Worm (Caenorhabditis elegans): ENCODE measurements around the gene Y52D5A.2.
"Not testable (repeated sequence)": the region's sequence is repeated elsewhere in the genome, so short reads cannot be mapped to it uniquely, and the experiment has no call there.

Y52D5A.2 gene

DNA sequence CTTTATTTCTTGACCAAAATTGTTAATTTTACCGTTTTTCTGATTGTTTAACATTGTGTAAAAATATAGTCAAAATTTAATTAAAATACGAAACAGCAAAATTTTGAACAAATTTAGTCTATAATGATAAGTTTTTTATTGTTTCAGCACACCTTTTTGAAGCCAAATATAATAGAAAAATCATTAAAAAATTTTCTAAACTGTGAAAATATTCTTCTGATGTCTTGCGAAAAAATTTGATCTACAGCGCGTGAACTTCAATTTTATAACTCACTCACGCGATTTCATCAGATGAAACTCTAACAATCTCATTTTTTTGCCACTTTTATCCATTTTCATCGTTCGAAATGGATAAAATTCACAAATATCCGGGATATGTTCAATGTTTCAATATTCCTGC lies 15.0 kb upstream of the Y52D5A.2 start, which contains the start of gene T11F8.1:
Gene T11F8.1, plus strand, starts transcription at position 301 of the 400 bp plus-strand sequence.
- no peak for TF ChIP-seq unc-62 (GFP tag; optimal IDR thresholded peaks at IDR 0.05)
- TF ChIP-seq unc-55 (GFP tag; optimal IDR thresholded peaks at IDR 0.05), result no peak
- no peak for TF ChIP-seq ceh-82 (tag; optimal IDR thresholded peaks at IDR 0.05)
- no peak for TF ChIP-seq nhr-23 (tag; optimal IDR thresholded peaks at IDR 0.05)
- TF ChIP-seq mdl-1 (tag; optimal IDR thresholded peaks at IDR 0.05), result no peak
- TF ChIP-seq elt-3 (tag; optimal IDR thresholded peaks at IDR 0.05), result no peak

DNA sequence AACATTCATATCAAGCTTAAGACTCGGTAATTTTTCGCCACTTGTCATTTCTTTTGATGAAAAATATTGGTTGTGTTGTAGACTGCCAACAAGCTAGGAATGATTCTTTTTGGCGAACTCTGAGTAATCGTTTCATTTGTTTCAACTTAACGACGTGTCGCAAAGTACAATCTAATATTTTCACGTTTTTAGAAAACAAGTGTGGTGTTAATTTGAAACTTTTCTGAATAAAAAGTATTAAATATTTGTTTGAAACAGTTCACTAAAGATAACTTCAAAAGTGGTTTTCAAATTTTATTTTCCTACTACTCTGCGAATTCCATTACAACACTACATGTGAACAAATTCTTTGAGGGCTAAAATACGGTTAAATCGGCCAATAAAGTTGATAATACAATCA lies 12.2 kb upstream of the Y52D5A.2 start, which contains the start of gene T11F8.4:
Gene T11F8.4, minus strand, starts transcription at position 101 of the 400 bp plus-strand sequence.
- TF ChIP-seq nhr-21 (tag; optimal IDR thresholded peaks at IDR 0.05), result no peak

DNA sequence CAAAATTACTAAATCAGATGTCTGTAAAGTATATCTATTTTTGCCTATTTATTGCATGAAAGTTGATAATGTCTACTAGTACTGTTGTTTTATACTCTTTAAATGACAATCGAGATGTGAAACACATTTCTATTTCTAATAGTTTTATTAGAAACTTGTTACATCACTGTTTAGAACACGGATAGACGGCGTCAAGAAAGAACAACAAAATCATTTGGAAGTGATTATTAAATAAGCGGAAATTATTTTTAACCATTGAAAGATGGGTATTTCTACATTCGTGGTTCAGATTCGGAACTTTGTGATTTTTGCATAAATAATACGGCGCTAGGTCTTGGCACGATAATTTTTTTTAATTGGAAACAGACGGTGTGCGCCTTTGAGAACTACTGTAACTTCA lies 8.8 kb upstream of the Y52D5A.2 start:
- TF ChIP-seq unc-39 (tag; optimal IDR thresholded peaks at IDR 0.05) (no peak), unc-55 (GFP tag; optimal IDR thresholded peaks at IDR 0.05) (no peak), ceh-82 (tag; optimal IDR thresholded peaks at IDR 0.05) (no peak), alr-1 (tag; optimal IDR thresholded peaks at IDR 0.05) (no peak), unc-62 (GFP tag; optimal IDR thresholded peaks at IDR 0.05) (no peak), snpc-4 (tag; optimal IDR thresholded peaks at IDR 0.05) (no peak), crh-2 (tag; optimal IDR thresholded peaks at IDR 0.05) (no peak), lin-13 (GFP tag; optimal IDR thresholded peaks at IDR 0.05) (no peak), ztf-4 (tag; optimal IDR thresholded peaks at IDR 0.05) (no peak), dmd-4 (tag; optimal IDR thresholded peaks at IDR 0.05) (no peak), C34F6.9 (tag; optimal IDR thresholded peaks at IDR 0.05) (no peak)

DNA sequence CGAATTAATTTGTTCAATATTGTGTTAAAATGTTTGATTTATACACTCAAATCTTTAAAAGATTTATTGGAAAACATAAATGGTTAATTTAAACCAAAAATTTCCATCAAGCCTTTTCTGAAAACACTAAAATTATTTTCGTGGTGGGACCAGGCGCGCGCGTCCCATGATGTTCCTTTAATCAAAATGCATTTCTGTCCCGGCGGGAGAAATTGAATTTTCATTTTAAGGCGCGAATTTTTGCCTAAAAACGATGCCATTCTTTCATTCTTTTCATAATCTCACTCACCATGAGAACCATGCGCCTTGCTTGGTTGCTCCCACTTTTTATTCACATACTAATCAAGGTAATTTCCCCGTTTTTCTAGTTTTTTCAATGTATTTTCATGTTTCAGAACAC lies 5.4 kb upstream of the Y52D5A.2 start, which contains the start of gene rme-2:
Gene rme-2, plus strand, starts transcription at position 288 of the 400 bp plus-strand sequence.
- TF ChIP-seq mbf-1 (tag; optimal IDR thresholded peaks at IDR 0.05) (no peak), lin-11 (tag; optimal IDR thresholded peaks at IDR 0.05) (no peak), crh-2 (tag; optimal IDR thresholded peaks at IDR 0.05) (no peak), nhr-6 (tag; optimal IDR thresholded peaks at IDR 0.05) (no peak), nhr-11 (tag; optimal IDR thresholded peaks at IDR 0.05) (no peak)

DNA sequence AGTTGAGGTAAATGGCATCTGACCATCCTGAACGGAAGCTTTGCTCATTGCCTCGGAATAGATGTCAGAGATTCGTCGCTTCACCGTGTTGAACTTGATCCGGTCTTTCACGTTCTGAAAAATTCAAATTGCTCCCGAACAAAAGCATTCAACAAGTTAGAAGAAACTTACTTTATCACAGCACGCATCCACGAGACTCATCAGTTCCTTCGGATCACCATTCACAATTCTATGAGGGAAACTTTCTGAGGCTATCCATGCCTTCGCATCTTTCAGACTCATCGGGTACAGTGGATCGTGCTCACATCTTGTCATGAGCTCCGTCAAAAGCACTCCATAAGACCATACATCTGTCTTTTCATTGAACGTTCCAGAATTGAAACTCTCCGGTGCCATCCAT lies 1.5 kb downstream of the Y52D5A.2 start:
- TF ChIP-seq unc-39 (tag; optimal IDR thresholded peaks at IDR 0.05) (no peak), fos-1 (tag; optimal IDR thresholded peaks at IDR 0.05) (no peak), nhr-12 (tag; optimal IDR thresholded peaks at IDR 0.05) (no peak), R02D3.7 (tag; optimal IDR thresholded peaks at IDR 0.05) (no peak), ama-1 (optimal IDR thresholded peaks at IDR 0.05) (no peak), gmeb-1 (tag; optimal IDR thresholded peaks at IDR 0.05) (no peak)

DNA sequence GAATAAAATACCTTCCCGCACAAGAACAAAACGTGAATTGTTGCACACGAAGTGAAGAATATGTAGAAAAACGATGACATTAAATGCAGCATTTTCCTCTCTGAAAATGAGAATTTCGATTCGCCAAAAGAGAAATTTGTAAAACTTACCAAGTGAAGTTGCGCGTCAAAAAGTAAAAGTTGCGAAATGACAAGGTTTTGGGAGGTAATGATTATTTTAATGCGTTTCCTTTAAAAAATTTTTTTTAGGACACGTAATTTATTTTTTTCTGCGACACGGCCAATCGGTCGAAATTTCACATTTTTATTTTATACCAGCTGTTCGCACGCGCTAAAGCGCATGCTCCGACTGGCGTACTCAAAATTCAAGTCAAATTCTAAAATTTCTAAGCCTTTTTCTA lies 8.3 kb downstream of the Y52D5A.2 start, which contains the start of gene Y4C6A.3:
Gene Y4C6A.3, minus strand, starts transcription at position 101 of the 400 bp plus-strand sequence.
- not testable (repeated sequence) for TF ChIP-seq sma-3 (GFP tag; optimal IDR thresholded peaks at IDR 0.05); ztf-1 (GFP tag; conservative IDR thresholded peaks at IDR 0.05); ceh-82 (tag; optimal IDR thresholded peaks at IDR 0.05)

DNA sequence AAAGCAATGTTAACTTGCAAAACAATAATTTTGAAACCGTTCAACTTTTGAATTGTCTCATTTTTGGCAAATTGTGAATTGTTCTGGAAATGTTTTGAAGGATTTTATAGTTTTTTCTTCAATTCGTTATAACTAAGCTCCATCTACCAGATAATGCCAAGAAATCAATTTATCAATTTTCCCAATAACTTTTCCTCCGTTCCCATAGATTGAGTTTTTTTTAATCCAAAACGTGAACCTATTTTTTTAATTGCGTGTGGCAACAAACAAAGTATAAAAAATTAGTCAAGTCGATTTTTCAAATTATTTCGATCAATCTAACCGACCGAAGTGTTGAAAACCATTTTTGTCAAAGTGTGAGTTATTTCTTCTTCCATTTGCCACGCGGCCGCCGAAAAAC lies 11.6 kb downstream of the Y52D5A.2 start, which contains the start of gene Y4C6A.4:
Gene Y4C6A.4, plus strand, starts transcription at position 301 of the 400 bp plus-strand sequence.
- TF ChIP-seq nhr-12 (tag; optimal IDR thresholded peaks at IDR 0.05) (no peak), nhr-25 (tag; optimal IDR thresholded peaks at IDR 0.05) (no peak), nhr-23 (tag; optimal IDR thresholded peaks at IDR 0.05) (no peak), gmeb-1 (tag; optimal IDR thresholded peaks at IDR 0.05) (no peak), zag-1 (tag; optimal IDR thresholded peaks at IDR 0.05) (no peak), nhr-77 (tag; optimal IDR thresholded peaks at IDR 0.05) (no peak), egl-27 (tag; optimal IDR thresholded peaks at IDR 0.05) (no peak), ceh-82 (tag; optimal IDR thresholded peaks at IDR 0.05) (no peak), nhr-11 (tag; optimal IDR thresholded peaks at IDR 0.05) (no peak), ztf-11 (tag; optimal IDR thresholded peaks at IDR 0.05) (no peak), unc-55 (GFP tag; optimal IDR thresholded peaks at IDR 0.05) (no peak), ZK546.5 (tag; optimal IDR thresholded peaks at IDR 0.05) (no peak), sem-4 (tag; optimal IDR thresholded peaks at IDR 0.05) (no peak), ama-1 (optimal IDR thresholded peaks at IDR 0.05) (no peak), nhr-129 (tag; optimal IDR thresholded peaks at IDR 0.05) (no peak), peb-1 (tag; optimal IDR thresholded peaks at IDR 0.05) (no peak), fos-1 (tag; optimal IDR thresholded peaks at IDR 0.05) (no peak)

Data from whole organism, L2 larva.